Worm (Caenorhabditis elegans) whole organism, L1 larva: ENCODE data around the gene F33C8.4.

Experiments used
- C04F5.9 ChIP-seq: sonication (generic microtip); optimal IDR thresholded peaks from 2 replicates; lab custom pipeline; 2016; ENCODE audit warnings: missing genetic modification characterization, missing compliant biosample characterization
- C16A3.4 ChIP-seq: fragments of 150-350 bp; optimal IDR thresholded peaks from 2 replicates; lab custom pipeline; 2014; ENCODE audit warnings: missing biosample characterization, missing genetic modification characterization
- F16B12.6 ChIP-seq: fragments of 150-350 bp; optimal IDR thresholded peaks from 2 replicates; lab custom pipeline; 2014; ENCODE audit warnings: missing biosample characterization, missing genetic modification characterization
- Y116A8C.19 ChIP-seq: sonication (generic microtip); optimal IDR thresholded peaks from 2 replicates; lab custom pipeline; 2016; ENCODE audit warnings: missing compliant biosample characterization, missing genetic modification characterization, borderline replicate concordance
- aha-1 ChIP-seq: fragments of 150-350 bp; optimal IDR thresholded peaks from 2 replicates; lab custom pipeline; 2014; ENCODE audit warnings: missing biosample characterization, missing genetic modification characterization
- alr-1 ChIP-seq: fragments of 200-800 bp; sonication (Bioruptor generic); optimal IDR thresholded peaks from 2 replicates; lab custom pipeline; 2018; ENCODE audit warnings: borderline replicate concordance, mild to moderate bottlenecking, missing genetic modification characterization, missing compliant biosample characterization
- ama-1 ChIP-seq: fragments of 150-350 bp; optimal IDR thresholded peaks from 2 replicates; lab custom pipeline; 2014
- blmp-1 ChIP-seq: fragments of 150-350 bp; optimal IDR thresholded peaks from 2 replicates; lab custom pipeline; 2014; ENCODE audit warnings: missing biosample characterization, missing genetic modification characterization
- ceh-63 ChIP-seq: fragments of 200-800 bp; sonication (Bioruptor generic); optimal IDR thresholded peaks from 2 replicates; lab custom pipeline; 2018; ENCODE audit warnings: mild to moderate bottlenecking, missing genetic modification characterization, missing compliant biosample characterization
- ceh-8 ChIP-seq: fragments of 200-800 bp; sonication (Bioruptor generic); optimal IDR thresholded peaks from 2 replicates; lab custom pipeline; 2018; ENCODE audit warnings: mild to moderate bottlenecking, missing genetic modification characterization, moderate library complexity, missing compliant biosample characterization
- dpl-1 ChIP-seq, 3 experiments: fragments of 150-350 bp in 2 of 3; sonication (generic microtip) in 1 of 3; optimal IDR thresholded peaks; 2 replicates each; lab custom pipeline; 2014 to 2017; ENCODE audit warnings: missing biosample characterization in 3 of 3, missing genetic modification characterization in 3 of 3, missing genetic modification reagents in 3 of 3
- dsc-1 ChIP-seq: sonication (generic microtip); optimal IDR thresholded peaks from 2 replicates; lab custom pipeline; 2016; ENCODE audit warnings: mild to moderate bottlenecking, missing genetic modification characterization, missing compliant biosample characterization
- efl-1 ChIP-seq, 4 experiments: fragments of 150-350 bp; optimal IDR thresholded peaks in 3 of 4; peaks in 1 of 4; 1 replicate in 1 of 4; 2 replicates in 3 of 4; lab custom pipeline; 2014; ENCODE audit warnings: missing biosample characterization in 2 of 4, missing genetic modification characterization in 2 of 4, missing genetic modification reagents in 2 of 4
- elt-2 ChIP-seq: sonication (generic microtip); optimal IDR thresholded peaks from 2 replicates; lab custom pipeline; 2016; ENCODE audit warnings: missing genetic modification characterization, mild to moderate bottlenecking, inconsistent platforms, missing compliant biosample characterization, missing genetic modification reagents
- ets-5 ChIP-seq: fragments of 200-800 bp; sonication (Bioruptor generic); IDR thresholded peaks from 2 replicates; pipeline ENCODE4 v1.3.6; 2022; ENCODE audit warnings: missing genetic modification characterization, missing compliant biosample characterization
- grh-1 ChIP-seq: fragments of 200-800 bp; sonication (Bioruptor generic); IDR thresholded peaks from 2 replicates; pipeline ENCODE4 v1.3.6; 2022; ENCODE audit warnings: missing genetic modification reagents, missing genetic modification characterization, missing compliant biosample characterization
- hlh-17 ChIP-seq: fragments of 200-800 bp; sonication (Bioruptor generic); optimal IDR thresholded peaks from 2 replicates; lab custom pipeline; 2018; ENCODE audit warnings: missing genetic modification characterization, mild to moderate bottlenecking, missing compliant biosample characterization, moderate library complexity, borderline replicate concordance
- isw-1 ChIP-seq: fragments of 200-800 bp; sonication (Bioruptor generic); IDR thresholded peaks from 2 replicates; pipeline ENCODE4 v1.3.6; 2022; ENCODE audit warnings: missing genetic modification characterization, missing compliant biosample characterization
- lin-14 ChIP-seq: fragments of 200-800 bp; sonication (Bioruptor generic); optimal IDR thresholded peaks from 2 replicates; lab custom pipeline; 2018; ENCODE audit warnings: mild to moderate bottlenecking, missing genetic modification characterization, moderate library complexity, missing compliant biosample characterization
- lin-15B ChIP-seq: fragments of 150-350 bp; sonication (generic microtip); optimal IDR thresholded peaks from 3 replicates; lab custom pipeline; 2014; ENCODE audit warnings: missing biosample characterization, missing genetic modification characterization
- lin-35 ChIP-seq, 2 experiments: fragments of 150-350 bp; optimal IDR thresholded peaks; 2 replicates each; lab custom pipeline; 2014; ENCODE audit warnings: missing biosample characterization in 2 of 2, missing genetic modification characterization in 2 of 2, missing genetic modification reagents in 2 of 2
- lir-3 ChIP-seq: sonication (generic microtip); optimal IDR thresholded peaks from 2 replicates; lab custom pipeline; 2016; ENCODE audit warnings: mild to moderate bottlenecking, missing genetic modification characterization, moderate library complexity, missing compliant biosample characterization; ENCODE audit not compliant: poor library complexity
- lsy-2 ChIP-seq, 2 experiments: fragments of 150-350 bp; optimal IDR thresholded peaks; 2 replicates each; lab custom pipeline; 2014; ENCODE audit warnings: missing biosample characterization in 2 of 2, missing genetic modification characterization in 2 of 2
- mab-9 ChIP-seq: fragments of 200-800 bp; sonication (Bioruptor generic); IDR thresholded peaks from 2 replicates; pipeline ENCODE4 v1.3.6; 2022; ENCODE audit warnings: missing genetic modification reagents, missing genetic modification characterization, missing compliant biosample characterization
- mdl-1 ChIP-seq, 2 experiments: fragments of 150-350 bp; optimal IDR thresholded peaks; 2 replicates each; lab custom pipeline; 2014 to 2017; ENCODE audit warnings: missing biosample characterization in 2 of 2, missing genetic modification characterization in 2 of 2, inconsistent platforms in 1 of 2
- mep-1 ChIP-seq: fragments of 150-350 bp; optimal IDR thresholded peaks from 2 replicates; lab custom pipeline; 2014; ENCODE audit warnings: missing biosample characterization, missing genetic modification characterization
- nhr-11 ChIP-seq: fragments of 150-350 bp; optimal IDR thresholded peaks from 2 replicates; lab custom pipeline; 2014; ENCODE audit warnings: missing biosample characterization, missing genetic modification characterization
- nhr-12 ChIP-seq: sonication (generic microtip); optimal IDR thresholded peaks from 2 replicates; lab custom pipeline; 2017; ENCODE audit warnings: missing biosample characterization, missing genetic modification characterization
- nhr-19 ChIP-seq: fragments of 200-800 bp; sonication (Bioruptor generic); conservative IDR thresholded peaks from 2 replicates; pipeline ENCODE4 v1.3.6; 2022; ENCODE audit warnings: missing genetic modification characterization, missing compliant biosample characterization
- nhr-20 ChIP-seq: sonication (generic microtip); optimal IDR thresholded peaks from 2 replicates; lab custom pipeline; 2016; ENCODE audit warnings: mild to moderate bottlenecking, missing genetic modification characterization, missing compliant biosample characterization
- nhr-28 ChIP-seq: fragments of 150-350 bp; optimal IDR thresholded peaks from 2 replicates; lab custom pipeline; 2014; ENCODE audit warnings: missing biosample characterization, missing genetic modification characterization
- nhr-47 ChIP-seq: sonication (generic microtip); optimal IDR thresholded peaks from 2 replicates; lab custom pipeline; 2016; ENCODE audit warnings: mild to moderate bottlenecking, missing genetic modification characterization, moderate library complexity, missing compliant biosample characterization
- nhr-76 ChIP-seq: sonication (generic microtip); optimal IDR thresholded peaks from 2 replicates; lab custom pipeline; 2017; ENCODE audit warnings: missing biosample characterization, missing genetic modification characterization
- nhr-77 ChIP-seq: fragments of 150-350 bp; optimal IDR thresholded peaks from 2 replicates; lab custom pipeline; 2014; ENCODE audit warnings: missing biosample characterization, missing genetic modification characterization
- pax-3 ChIP-seq: fragments of 200-800 bp; sonication (Bioruptor generic); optimal IDR thresholded peaks from 2 replicates; lab custom pipeline; 2018; ENCODE audit warnings: mild to moderate bottlenecking, missing genetic modification characterization, moderate library complexity, missing compliant biosample characterization
- rnt-1 ChIP-seq: sonication (generic microtip); optimal IDR thresholded peaks from 2 replicates; lab custom pipeline; 2016; ENCODE audit warnings: mild to moderate bottlenecking, missing genetic modification characterization, moderate library complexity, missing compliant biosample characterization
- skn-1 ChIP-seq: fragments of 150-350 bp; optimal IDR thresholded peaks from 2 replicates; lab custom pipeline; 2014; ENCODE audit warnings: missing biosample characterization, missing genetic modification characterization
- snu-23 ChIP-seq: sonication (generic microtip); optimal IDR thresholded peaks from 2 replicates; lab custom pipeline; 2016; ENCODE audit warnings: missing genetic modification characterization, missing compliant biosample characterization
- sptf-1 ChIP-seq: fragments of 150-350 bp; optimal IDR thresholded peaks from 2 replicates; lab custom pipeline; 2014; ENCODE audit warnings: missing biosample characterization, missing genetic modification characterization
- swsn-7 ChIP-seq: sonication (generic microtip); optimal IDR thresholded peaks from 2 replicates; lab custom pipeline; 2016; ENCODE audit warnings: missing genetic modification characterization, missing compliant biosample characterization
- unc-30 ChIP-seq: sonication (generic microtip); optimal IDR thresholded peaks from 2 replicates; lab custom pipeline; 2017; ENCODE audit warnings: missing biosample characterization, missing genetic modification characterization
- unc-86 ChIP-seq: sonication (generic microtip); optimal IDR thresholded peaks from 2 replicates; lab custom pipeline; 2016; ENCODE audit warnings: missing genetic modification characterization, missing compliant biosample characterization
- zag-1 ChIP-seq: fragments of 150-350 bp; optimal IDR thresholded peaks from 2 replicates; lab custom pipeline; 2014; ENCODE audit warnings: missing biosample characterization, missing genetic modification characterization
- zip-4 ChIP-seq: fragments of 200-800 bp; sonication (Bioruptor generic); optimal IDR thresholded peaks from 2 replicates; lab custom pipeline; 2018; ENCODE audit warnings: mild to moderate bottlenecking, missing genetic modification characterization, moderate library complexity, missing compliant biosample characterization
- ztf-11 ChIP-seq, 2 experiments: sonication (generic microtip); optimal IDR thresholded peaks; 2 replicates each; lab custom pipeline; 2016 to 2017; ENCODE audit warnings: missing genetic modification characterization in 2 of 2, missing biosample characterization in 1 of 2, missing compliant biosample characterization in 1 of 2

F33C8.4 gene

DNA sequence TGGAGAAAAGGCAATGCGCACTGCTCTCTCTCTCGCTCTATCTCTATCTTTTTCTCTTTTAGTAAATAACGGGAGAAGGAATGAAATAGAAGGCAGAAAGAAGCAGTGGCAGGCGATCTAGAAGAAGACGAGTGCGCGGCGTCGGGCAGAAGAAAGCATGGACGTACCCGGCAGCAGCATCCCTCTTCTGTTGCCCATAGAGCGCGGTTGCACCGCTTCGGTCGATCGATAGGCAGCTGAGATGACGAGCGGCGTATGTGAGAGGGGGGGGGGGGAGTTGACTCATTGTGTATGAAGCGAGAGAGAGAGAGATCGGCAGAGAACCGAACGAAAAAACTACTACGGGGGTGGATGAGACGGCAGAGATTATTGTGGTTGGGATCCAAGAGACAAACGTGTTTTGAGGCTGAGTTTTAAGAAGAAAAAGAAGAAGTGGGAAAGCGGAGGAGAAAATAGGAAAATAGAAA is 23.9 kb upstream of the F33C8.4 start (continued):
- peak; percentile 90 for TF ChIP-seq C16A3.4 (tag; lab: Kevin White, UChicago)
- TF ChIP-seq nhr-77 = peak; percentile 77
- TF ChIP-seq nhr-19 (GFP tag; lab: Robert Waterston, UW) = peak; percentile 90
- no peak for TF ChIP-seq nhr-12 (tag; lab: Kevin White, UChicago)
- peak; percentile 94 for TF ChIP-seq snu-23 (GFP tag; lab: Kevin White, UChicago)
- TF ChIP-seq alr-1 = no peak
- peak; percentile 54 for TF ChIP-seq zip-4 (GFP tag; lab: Kevin White, UChicago)
- peak; percentile 85 for TF ChIP-seq skn-1 (tag; lab: Kevin White, UChicago)
- TF ChIP-seq mdl-1 (tag; optimal IDR thresholded peaks at IDR 0.05; lab: Kevin White, UChicago) = peak; percentile 44 to 82
- peak; percentile 54 for TF ChIP-seq F16B12.6 (tag; lab: Kevin White, UChicago)
- no peak for TF ChIP-seq nhr-28 (tag; lab: Kevin White, UChicago)
- TF ChIP-seq lin-15B (tag; lab: Kevin White, UChicago) = peak; percentile 74
- TF ChIP-seq nhr-76 = no peak
- TF ChIP-seq ama-1 (lab: Kevin White, UChicago) = no peak
- TF ChIP-seq zag-1 (tag; lab: Kevin White, UChicago) = no peak
- TF ChIP-seq ets-5 (GFP tag; lab: Robert Waterston, UW) = no peak
- TF ChIP-seq lsy-2 (tag; optimal IDR thresholded peaks at IDR 0.05; lab: Kevin White, UChicago) = peak; percentile 84 to 89
- TF ChIP-seq C04F5.9 = peak; percentile 35
- peak; percentile 88 for TF ChIP-seq mab-9 (GFP tag; lab: Robert Waterston, UW)
- peak; percentile 86 for TF ChIP-seq grh-1 (GFP tag; lab: Robert Waterston, UW)
- no peak for TF ChIP-seq hlh-17
- peak; percentile 42 to 69 (median 43) for TF ChIP-seq dpl-1 (GFP tag; optimal IDR thresholded peaks at IDR 0.05; lab: Kevin White, UChicago)
- peak; percentile 71 to 79 for TF ChIP-seq efl-1 (optimal IDR thresholded peaks at IDR 0.05; lab: Kevin White, UChicago)
- peak; percentile 53 to 95 for TF ChIP-seq efl-1 (GFP tag; optimal IDR thresholded peaks at IDR 0.05 in 1 of 2; lab: Kevin White, UChicago)
- TF ChIP-seq nhr-11 (tag; lab: Kevin White, UChicago) = peak; percentile 8
- TF ChIP-seq lin-14 (GFP tag; lab: Kevin White, UChicago) = peak; percentile 100
- peak; percentile 78 to 81 for TF ChIP-seq lin-35 (GFP tag; optimal IDR thresholded peaks at IDR 0.05; lab: Kevin White, UChicago)
- TF ChIP-seq nhr-47 = peak; percentile 96
- peak; percentile 87 for TF ChIP-seq pax-3
- no peak for TF ChIP-seq ceh-63
- TF ChIP-seq blmp-1 (tag; lab: Kevin White, UChicago) = peak; percentile 54
- TF ChIP-seq ceh-8 (GFP tag; lab: Kevin White, UChicago) = peak; percentile 89
- TF ChIP-seq aha-1 = peak; percentile 87
- peak; percentile 95 for TF ChIP-seq nhr-20 (tag; lab: Kevin White, UChicago)
- no peak for TF ChIP-seq unc-30 (tag; lab: Kevin White, UChicago)
- peak; percentile 96 for TF ChIP-seq unc-86 (tag; lab: Kevin White, UChicago)
- no peak for TF ChIP-seq sptf-1
- no peak for TF ChIP-seq elt-2
- TF ChIP-seq rnt-1 (tag; lab: Kevin White, UChicago) = peak; percentile 87
- peak in 1 of 2 experiments; percentile 72 for TF ChIP-seq ztf-11 (tag; optimal IDR thresholded peaks at IDR 0.05; lab: Kevin White, UChicago)
- TF ChIP-seq dsc-1 (tag; lab: Kevin White, UChicago) = peak; percentile 87
- no peak for TF ChIP-seq Y116A8C.19 (tag; lab: Kevin White, UChicago)
- peak; percentile 88 for TF ChIP-seq isw-1 (GFP tag; lab: Robert Waterston, UW)
- peak; percentile 94 for TF ChIP-seq swsn-7 (tag; lab: Kevin White, UChicago)
- TF ChIP-seq lir-3 (tag; lab: Kevin White, UChicago) = peak; percentile 71
- peak; percentile 88 for TF ChIP-seq mep-1 (tag; lab: Kevin White, UChicago)
